Fruit fly (Drosophila melanogaster): ENCODE data around the gene CG2217.

The CG2217 gene

dm6 chr3R:30413795-30414194 is 9.0 kb downstream of the CG2217 start (continued):
- peak in 1 of 2 experiments; percentile 14 for TF ChIP-seq eve (GFP tag; optimal IDR thresholded peaks at IDR 0.05)
- TF ChIP-seq kni (GFP tag; optimal IDR thresholded peaks at IDR 0.05), result no peak
- TF ChIP-seq NfI (GFP tag; optimal IDR thresholded peaks at IDR 0.05), result peak; percentile 30
- no peak for TF ChIP-seq nom (GFP tag; optimal IDR thresholded peaks at IDR 0.05)
- TF ChIP-seq sd (tag; optimal IDR thresholded peaks at IDR 0.05), result no peak
- peak; percentile 68 for TF ChIP-seq lab (GFP tag; optimal IDR thresholded peaks at IDR 0.05)
- TF ChIP-seq ci (GFP tag; IDR thresholded peaks at IDR 0.05), result peak; percentile 88
- 0 out of 2 replicates have a peak, but pooled peaks have one; percentile 38 for TF ChIP-seq H2.0 (GFP tag; IDR thresholded peaks at IDR 0.05)
- peak; percentile 19; the same call in 1 of the 2 replicates for TF ChIP-seq Atf6 (GFP tag; IDR thresholded peaks at IDR 0.05)
- no peak for TF ChIP-seq HLH54F (GFP tag; optimal IDR thresholded peaks at IDR 0.05)
- TF ChIP-seq CG8359 (GFP tag; optimal IDR thresholded peaks at IDR 0.05; ENCODE audit: borderline replicate concordance), result no peak
- TF ChIP-seq CG11093 (GFP tag; IDR thresholded peaks at IDR 0.05), result peak; percentile 20; the same call in 1 of the 3 replicates
- TF ChIP-seq Taf1 (GFP tag; IDR thresholded peaks at IDR 0.05), result no peak
- no peak for TF ChIP-seq zf30C (GFP tag; optimal IDR thresholded peaks at IDR 0.05)
- TF ChIP-seq Side (GFP tag; optimal IDR thresholded peaks at IDR 0.05), result no peak
- peak; percentile 9 for TF ChIP-seq Abd-B (GFP tag; optimal IDR thresholded peaks at IDR 0.05)
- TF ChIP-seq CTCF (GFP tag; optimal IDR thresholded peaks at IDR 0.05), result peak; percentile 2
- TF ChIP-seq CG6254 (GFP tag; optimal IDR thresholded peaks at IDR 0.05), result peak; percentile 66
- no peak for TF ChIP-seq pfk (GFP tag; optimal IDR thresholded peaks at IDR 0.05)
- no peak for TF ChIP-seq Elba2 (GFP tag; optimal IDR thresholded peaks at IDR 0.05)
- no peak for TF ChIP-seq dm (GFP tag; optimal IDR thresholded peaks at IDR 0.05)
- TF ChIP-seq Ada2b (GFP tag; IDR thresholded peaks at IDR 0.05), result peak; percentile 38; the same call in 1 of the 2 replicates
- TF ChIP-seq corto (GFP tag; optimal IDR thresholded peaks at IDR 0.05), result no peak
- TF ChIP-seq CG11696 (GFP tag; IDR thresholded peaks at IDR 0.05), result no peak
- no peak for TF ChIP-seq mirr (GFP tag; optimal IDR thresholded peaks at IDR 0.05)
- no peak for TF ChIP-seq nerfin-2 (GFP tag; IDR thresholded peaks at IDR 0.05; ENCODE audit: partially characterized antibody)
- peak; percentile 55 for TF ChIP-seq az2 (GFP tag; optimal IDR thresholded peaks at IDR 0.05)
- peak; percentile 20 for TF ChIP-seq CG12659 (GFP tag; optimal IDR thresholded peaks at IDR 0.05)
- no peak for TF ChIP-seq Ets65A (GFP tag)
- TF ChIP-seq pnt (GFP tag; optimal IDR thresholded peaks at IDR 0.05), result peak; percentile 45
- TF ChIP-seq Chrac-16 (GFP tag; optimal IDR thresholded peaks at IDR 0.05), result no peak
- peak; percentile 35 for TF ChIP-seq CG2875 (GFP tag; optimal IDR thresholded peaks at IDR 0.05)
- TF ChIP-seq CG12391 (tag; optimal IDR thresholded peaks at IDR 0.05), result peak; percentile 59
- TF ChIP-seq CG13424 (tag; optimal IDR thresholded peaks at IDR 0.05), result peak; percentile 41
- no peak for TF ChIP-seq CG13287 (GFP tag; IDR thresholded peaks at IDR 0.05; ENCODE audit: partially characterized antibody)
- no peak for TF ChIP-seq p53 (GFP tag; optimal IDR thresholded peaks at IDR 0.05)
- TF ChIP-seq CG10654 (GFP tag; optimal IDR thresholded peaks at IDR 0.05), result peak; percentile 41
- peak; percentile 36 for TF ChIP-seq grau (tag; optimal IDR thresholded peaks at IDR 0.05)
- peak; percentile 44 for TF ChIP-seq CG18764 (GFP tag; optimal IDR thresholded peaks at IDR 0.05)
- TF ChIP-seq CG32772 (GFP tag; IDR thresholded peaks at IDR 0.05), result peak; percentile 64; the same call in 1 of the 2 replicates
- no peak for TF ChIP-seq CG5180 (GFP tag; optimal IDR thresholded peaks at IDR 0.05)
- TF ChIP-seq trem (tag; optimal IDR thresholded peaks at IDR 0.05), result peak; percentile 12
- no peak for TF ChIP-seq br (optimal IDR thresholded peaks at IDR 0.05)
- peak; percentile 67 for TF ChIP-seq row (GFP tag; IDR thresholded peaks at IDR 0.05)
- no peak for TF ChIP-seq CG13296 (GFP tag; optimal IDR thresholded peaks at IDR 0.05)
- peak; percentile 53; the same call in 1 of the 3 replicates for TF ChIP-seq CG11695 (GFP tag; IDR thresholded peaks at IDR 0.05)
- peak; percentile 25 for TF ChIP-seq CG2120 (GFP tag; optimal IDR thresholded peaks at IDR 0.05)
- TF ChIP-seq Hand (GFP tag; optimal IDR thresholded peaks at IDR 0.05), result no peak
- TF ChIP-seq CG5245 (GFP tag; optimal IDR thresholded peaks at IDR 0.05), result peak; percentile 44
- TF ChIP-seq fu2 (GFP tag; optimal IDR thresholded peaks at IDR 0.05), result no peak
- TF ChIP-seq HmgZ (tag; optimal IDR thresholded peaks at IDR 0.05), result no peak
- no peak for TF ChIP-seq h (optimal IDR thresholded peaks at IDR 0.05)
